Fruit fly (Drosophila melanogaster): ENCODE data around the gene CG3638.

The CG3638 gene

DNA sequence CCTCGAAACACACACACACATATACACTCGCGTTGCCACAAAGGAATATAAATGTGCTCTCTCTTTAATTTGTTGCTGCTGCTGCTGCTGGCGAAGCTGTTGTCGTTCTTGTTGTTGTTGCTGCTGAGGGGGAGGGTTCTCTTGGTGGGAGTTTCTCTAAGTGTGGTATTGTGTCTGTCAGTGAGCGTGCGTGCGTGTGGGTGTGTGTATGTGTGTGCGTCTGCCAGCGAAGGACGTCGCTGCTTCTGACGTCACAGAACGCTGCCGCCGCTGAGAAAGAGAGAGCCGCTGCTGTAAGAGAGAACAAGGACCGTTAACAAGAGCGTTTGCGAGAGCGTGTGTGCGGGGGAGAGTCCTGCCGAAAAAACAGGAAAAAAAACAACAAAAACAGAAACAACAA lies 2.5 kb downstream of the CG3638 start:
- TF ChIP-seq CG32121 (GFP tag; IDR thresholded peaks at IDR 0.05) (0 out of 2 replicates have a peak, but pooled peaks have one; percentile 15), CG8159 (tag; optimal IDR thresholded peaks at IDR 0.05) (no peak), CG13204 (GFP tag; optimal IDR thresholded peaks at IDR 0.05) (peak; percentile 27), CG15710 (tag; optimal IDR thresholded peaks at IDR 0.05) (no peak)

DNA sequence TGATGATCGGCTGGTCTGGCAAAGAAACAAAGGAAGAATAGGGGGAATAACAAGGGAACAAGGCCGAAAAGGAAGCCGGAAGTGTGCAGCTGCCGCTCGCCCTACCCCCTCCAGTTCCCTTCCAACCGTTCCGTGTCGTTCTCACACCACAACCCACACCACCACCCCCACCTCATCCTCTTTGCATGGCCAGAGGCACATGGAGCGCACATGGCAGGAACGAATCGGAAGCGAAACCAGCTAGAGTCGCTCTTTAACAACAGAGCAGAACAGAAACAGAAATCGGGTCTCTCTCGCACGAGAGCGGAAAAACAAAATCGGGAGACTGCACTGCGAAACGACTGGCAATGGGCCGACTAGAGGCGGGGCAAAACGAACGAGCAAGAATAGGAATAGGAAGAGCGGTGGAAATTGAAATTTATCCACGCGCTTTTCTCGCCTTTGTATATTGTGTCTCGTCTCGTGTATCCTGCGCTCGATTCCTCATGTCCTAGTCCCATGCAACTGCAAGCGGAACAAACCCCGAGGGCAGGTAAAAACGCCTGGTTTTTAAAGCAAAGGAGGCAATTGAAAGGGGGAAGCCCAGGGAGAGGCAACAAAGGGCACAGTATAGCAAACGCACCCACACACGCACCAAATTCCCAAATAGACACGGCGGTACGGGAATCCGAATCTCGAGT lies 3.8 kb downstream of the CG3638 start:
- TF ChIP-seq CG34367 (tag; optimal IDR thresholded peaks at IDR 0.05) (no peak), CG14655 (GFP tag; optimal IDR thresholded peaks at IDR 0.05) (no peak), EcR (GFP tag; optimal IDR thresholded peaks at IDR 0.05) (peak; percentile 39), Pif1A (GFP tag; optimal IDR thresholded peaks at IDR 0.05) (no peak), gl (tag; optimal IDR thresholded peaks at IDR 0.05) (no peak), Snoo (tag; optimal IDR thresholded peaks at IDR 0.05) (no peak), CG32121 (GFP tag; IDR thresholded peaks at IDR 0.05) (no peak), CG4496 (GFP tag; IDR thresholded peaks at IDR 0.05) (no peak), CG15710 (tag; optimal IDR thresholded peaks at IDR 0.05) (no peak), CG13204 (GFP tag; optimal IDR thresholded peaks at IDR 0.05) (peak; percentile 69), CG8159 (tag; optimal IDR thresholded peaks at IDR 0.05) (no peak), rn (GFP tag; IDR thresholded peaks at IDR 0.05) (no peak), Pif1B (GFP tag; optimal IDR thresholded peaks at IDR 0.05) (no peak), CG12605 (GFP tag; IDR thresholded peaks at IDR 0.05) (no peak), Ets98B (GFP tag; IDR thresholded peaks at IDR 0.05) (no peak)

DNA sequence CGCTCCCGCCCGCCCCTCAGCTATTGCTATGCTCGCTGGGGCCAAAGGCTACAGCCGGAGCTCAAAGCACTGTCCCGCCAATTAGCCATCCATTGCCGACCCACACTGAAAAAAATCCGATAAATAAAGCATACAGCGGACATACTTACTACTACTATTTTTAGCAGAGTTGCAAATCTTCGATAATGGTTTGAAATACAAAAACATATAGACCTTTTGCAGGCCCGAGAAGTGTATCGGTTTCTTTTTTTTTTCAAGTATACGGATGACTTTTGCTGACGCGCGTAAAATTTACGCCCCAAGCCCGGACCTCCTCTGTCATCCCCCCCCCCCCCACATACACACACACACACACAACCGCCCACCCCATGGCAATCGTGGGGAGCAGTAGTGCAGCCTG lies 4.8 kb downstream of the CG3638 start:
- no peak for TF ChIP-seq rn (GFP tag; IDR thresholded peaks at IDR 0.05)
- peak; percentile 67 for TF ChIP-seq Ets98B (GFP tag; IDR thresholded peaks at IDR 0.05)
- peak; percentile 64 for TF ChIP-seq fd96Ca (GFP tag; IDR thresholded peaks at IDR 0.05)
- no peak for TF ChIP-seq CG9948 (tag; optimal IDR thresholded peaks at IDR 0.05)
- no peak for TF ChIP-seq CG14655 (GFP tag; optimal IDR thresholded peaks at IDR 0.05)
- TF ChIP-seq CG12605 (GFP tag; IDR thresholded peaks at IDR 0.05), result peak; percentile 16; the same call in 1 of the 2 replicates
- TF ChIP-seq CG34367 (tag; optimal IDR thresholded peaks at IDR 0.05), result no peak
- no peak for TF ChIP-seq CG15710 (tag; optimal IDR thresholded peaks at IDR 0.05)
- TF ChIP-seq D1 (tag; optimal IDR thresholded peaks at IDR 0.05), result no peak
- no peak for TF ChIP-seq CG17806 (tag; optimal IDR thresholded peaks at IDR 0.05)
- TF ChIP-seq CG32121 (GFP tag; IDR thresholded peaks at IDR 0.05), result peak; percentile 70
- TF ChIP-seq CG4496 (GFP tag; IDR thresholded peaks at IDR 0.05), result peak; percentile 76; the same call in 2 of the 3 replicates
- no peak for TF ChIP-seq CG10348 (GFP tag; IDR thresholded peaks at IDR 0.05)
- no peak for TF ChIP-seq Pif1B (GFP tag; optimal IDR thresholded peaks at IDR 0.05)
- TF ChIP-seq gl (tag; optimal IDR thresholded peaks at IDR 0.05), result no peak
- TF ChIP-seq Snoo (tag; optimal IDR thresholded peaks at IDR 0.05), result no peak
- TF ChIP-seq Pif1A (GFP tag; optimal IDR thresholded peaks at IDR 0.05), result no peak
- peak; percentile 30 for TF ChIP-seq CG8159 (tag; optimal IDR thresholded peaks at IDR 0.05)
- TF ChIP-seq CG8301 (tag; optimal IDR thresholded peaks at IDR 0.05), result peak; percentile 4
- TF ChIP-seq CG13204 (GFP tag; optimal IDR thresholded peaks at IDR 0.05), result no peak
- TF ChIP-seq EcR (GFP tag; optimal IDR thresholded peaks at IDR 0.05), result no peak

DNA sequence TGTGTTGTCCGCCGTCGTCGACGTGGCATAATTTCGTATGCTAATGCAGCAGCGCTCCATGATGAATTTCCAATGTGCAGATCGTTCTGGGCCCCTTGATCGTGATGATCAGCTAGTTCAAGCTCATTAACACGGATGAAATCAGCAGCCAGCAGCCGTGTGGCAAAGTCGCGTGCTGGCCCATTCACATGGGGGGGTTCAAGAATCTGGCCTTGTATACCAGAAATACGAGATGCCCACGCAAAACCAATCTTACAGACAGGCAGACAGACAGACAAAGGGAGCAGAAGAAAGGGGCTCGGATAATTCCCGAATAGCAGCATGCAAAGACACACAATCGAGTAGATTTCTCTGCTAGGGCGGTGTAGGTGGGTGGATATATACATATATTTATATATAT lies 6.9 kb downstream of the CG3638 start:
- peak; percentile 87 for TF ChIP-seq EcR (GFP tag; optimal IDR thresholded peaks at IDR 0.05)
- TF ChIP-seq CG9948 (tag; optimal IDR thresholded peaks at IDR 0.05), result no peak

DNA sequence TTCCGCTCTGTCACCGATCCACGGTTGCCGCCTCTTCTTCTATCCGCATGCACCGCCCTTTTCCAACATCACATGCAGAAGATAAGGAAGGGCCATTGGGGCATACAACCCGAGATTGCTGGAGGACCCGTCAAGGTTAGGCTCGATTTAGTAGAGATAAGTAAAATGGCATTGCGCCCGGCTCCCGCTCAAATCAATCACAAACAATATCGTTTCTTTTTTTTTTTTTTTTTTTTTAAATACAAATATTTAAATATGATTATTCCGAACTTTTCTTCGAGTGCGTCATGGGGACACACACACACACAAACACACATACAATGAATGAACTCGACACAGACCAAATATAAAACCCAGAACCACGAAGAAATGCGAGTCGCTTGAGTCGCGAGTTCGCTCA lies 7.4 kb downstream of the CG3638 start:
- TF ChIP-seq CG9948 (tag; optimal IDR thresholded peaks at IDR 0.05), result peak; percentile 31
- TF ChIP-seq CG13204 (GFP tag; optimal IDR thresholded peaks at IDR 0.05), result no peak
- peak; percentile 39; the same call in 1 of the 2 replicates for TF ChIP-seq CG12605 (GFP tag; IDR thresholded peaks at IDR 0.05)
- TF ChIP-seq Pif1B (GFP tag; optimal IDR thresholded peaks at IDR 0.05), result peak; percentile 37
- no peak for TF ChIP-seq rn (GFP tag; IDR thresholded peaks at IDR 0.05)
- peak; percentile 10; the same call in 1 of the 2 replicates for TF ChIP-seq Ets98B (GFP tag; IDR thresholded peaks at IDR 0.05)
- TF ChIP-seq Pif1A (GFP tag; optimal IDR thresholded peaks at IDR 0.05), result no peak
- no peak for TF ChIP-seq CG32121 (GFP tag; IDR thresholded peaks at IDR 0.05)
- TF ChIP-seq CG15710 (tag; optimal IDR thresholded peaks at IDR 0.05), result no peak
- TF ChIP-seq CG4496 (GFP tag; IDR thresholded peaks at IDR 0.05), result peak; percentile 57; the same call in 2 of the 3 replicates
- TF ChIP-seq gl (tag; optimal IDR thresholded peaks at IDR 0.05), result no peak
- TF ChIP-seq CG14655 (GFP tag; optimal IDR thresholded peaks at IDR 0.05), result no peak
- no peak for TF ChIP-seq CG34367 (tag; optimal IDR thresholded peaks at IDR 0.05)
- no peak for TF ChIP-seq CG8301 (tag; optimal IDR thresholded peaks at IDR 0.05)
- no peak for TF ChIP-seq Snoo (tag; optimal IDR thresholded peaks at IDR 0.05)
- TF ChIP-seq CG17806 (tag; optimal IDR thresholded peaks at IDR 0.05), result peak; percentile 16
- peak; percentile 20 for TF ChIP-seq CG8159 (tag; optimal IDR thresholded peaks at IDR 0.05)
- TF ChIP-seq D1 (tag; optimal IDR thresholded peaks at IDR 0.05), result no peak
- peak; percentile 66; the same call in 2 of the 3 replicates for TF ChIP-seq fd96Ca (GFP tag; IDR thresholded peaks at IDR 0.05)
- TF ChIP-seq EcR (GFP tag; optimal IDR thresholded peaks at IDR 0.05), result no peak
- no peak for TF ChIP-seq CG10348 (GFP tag; IDR thresholded peaks at IDR 0.05)

DNA sequence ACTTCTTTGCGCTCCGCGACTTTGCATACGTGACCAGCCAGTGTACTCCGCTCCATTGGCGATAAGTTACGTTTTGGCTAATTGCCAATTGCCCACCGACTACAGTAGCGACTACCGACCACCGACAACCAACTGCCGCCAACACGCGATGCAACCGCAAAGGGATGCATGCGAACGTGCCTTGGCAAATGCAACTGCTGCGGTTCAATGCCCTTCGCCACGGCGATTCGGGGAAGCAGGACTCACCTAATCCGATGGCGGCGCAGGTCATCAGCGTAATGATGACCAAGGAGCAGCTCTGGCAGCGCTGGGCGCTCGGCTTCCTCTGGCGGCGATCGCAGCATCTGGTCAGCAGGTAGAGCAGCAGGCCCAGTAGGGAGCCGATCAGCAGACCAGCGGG lies 10.6 kb downstream of the CG3638 start:
- TF ChIP-seq EcR (GFP tag; optimal IDR thresholded peaks at IDR 0.05), result peak; percentile 23
- no peak for TF ChIP-seq CG15710 (tag; optimal IDR thresholded peaks at IDR 0.05)
